Worm (Caenorhabditis elegans) whole organism, L4 larva: ENCODE data around the gene H25K10.2.
A peak's percentile ranks its signal among the peaks of the same experiment; 100 is the strongest.

ENCODE experiments used
- D1046.2 ChIP-seq: fragments of 200-800 bp; sonication (Bioruptor generic); IDR thresholded peaks from 2 replicates; pipeline ENCODE4 v1.3.6; 2022; ENCODE audit warnings: missing genetic modification characterization, missing compliant biosample characterization
- F10B5.3 ChIP-seq: sonication (generic microtip); optimal IDR thresholded peaks from 2 replicates; lab custom pipeline; 2016; ENCODE audit warnings: mild to moderate bottlenecking, missing genetic modification characterization, missing compliant biosample characterization
- R02D3.7 ChIP-seq: fragments of 150-350 bp; sonication (generic microtip); optimal IDR thresholded peaks from 3 replicates; lab custom pipeline; 2014; ENCODE audit warnings: missing biosample characterization, missing genetic modification characterization
- T26A8.4 ChIP-seq: fragments of 200-800 bp; sonication (Bioruptor generic); IDR thresholded peaks from 2 replicates; pipeline ENCODE4 v1.3.6; 2022; ENCODE audit warnings: missing genetic modification characterization, missing compliant biosample characterization
- ZK337.2 ChIP-seq: fragments of 200-800 bp; sonication (Bioruptor generic); IDR thresholded peaks from 2 replicates; pipeline ENCODE4 v1.3.6; 2022; ENCODE audit warnings: missing genetic modification reagents, missing genetic modification characterization, missing compliant biosample characterization
- ZK546.5 ChIP-seq, 2 experiments: sonication (generic microtip); optimal IDR thresholded peaks; 2 replicates each; lab custom pipeline; 2017; ENCODE audit warnings: missing biosample characterization in 2 of 2, missing genetic modification characterization in 2 of 2
- aly-2 ChIP-seq: sonication (generic microtip); optimal IDR thresholded peaks from 2 replicates; lab custom pipeline; 2018; ENCODE audit warnings: missing biosample characterization, missing genetic modification characterization
- ama-1 ChIP-seq: fragments of 150-350 bp; optimal IDR thresholded peaks from 2 replicates; lab custom pipeline; 2014; ENCODE audit warnings: inconsistent platforms, mixed read lengths
- arid-1 ChIP-seq: fragments of 200-800 bp; sonication (Bioruptor generic); conservative IDR thresholded peaks from 2 replicates; pipeline ENCODE4 v1.3.6; 2022; ENCODE audit warnings: missing genetic modification reagents, missing genetic modification characterization, missing compliant biosample characterization
- ceh-32 ChIP-seq: sonication (generic microtip); optimal IDR thresholded peaks from 2 replicates; lab custom pipeline; 2016; ENCODE audit warnings: mild to moderate bottlenecking, missing genetic modification characterization, missing compliant biosample characterization; ENCODE audit not compliant: poor library complexity
- ceh-44 ChIP-seq: fragments of 200-800 bp; sonication (Bioruptor generic); IDR thresholded peaks from 2 replicates; pipeline ENCODE4 v1.3.6; 2022; ENCODE audit warnings: missing genetic modification reagents, missing genetic modification characterization, missing compliant biosample characterization
- ceh-82 ChIP-seq: sonication (generic microtip); optimal IDR thresholded peaks from 2 replicates; lab custom pipeline; 2017; ENCODE audit warnings: missing biosample characterization, missing genetic modification characterization
- ces-1 ChIP-seq: fragments of 150-350 bp; sonication (generic microtip); optimal IDR thresholded peaks from 4 replicates; lab custom pipeline; 2014; ENCODE audit warnings: missing biosample characterization, missing genetic modification reagents, missing genetic modification characterization
- daf-16 ChIP-seq, 3 experiments: sonication (generic microtip); optimal IDR thresholded peaks; 2 replicates each; lab custom pipeline; 2016 to 2017; ENCODE audit warnings: missing genetic modification characterization in 3 of 3, missing genetic modification reagents in 3 of 3, mild to moderate bottlenecking in 2 of 3, missing compliant biosample characterization in 2 of 3, missing biosample characterization in 1 of 3, moderate library complexity in 1 of 3
- daf-8 ChIP-seq: fragments of 200-800 bp; sonication (Bioruptor generic); IDR thresholded peaks from 2 replicates; pipeline ENCODE4 v1.3.6; 2022; ENCODE audit warnings: missing genetic modification characterization, missing compliant biosample characterization
- dve-1 ChIP-seq: sonication (generic microtip); optimal IDR thresholded peaks from 2 replicates; lab custom pipeline; 2017; ENCODE audit warnings: antibody characterized with exemption, mild to moderate bottlenecking, missing genetic modification characterization, missing compliant biosample characterization; ENCODE audit not compliant: insufficient read depth
- egl-27 ChIP-seq: sonication (generic microtip); optimal IDR thresholded peaks from 3 replicates; lab custom pipeline; 2017; ENCODE audit warnings: missing biosample characterization, missing genetic modification reagents, missing genetic modification characterization
- egl-43 ChIP-seq: fragments of 200-800 bp; sonication (Bioruptor generic); IDR thresholded peaks from 2 replicates; pipeline ENCODE4 v1.3.6; 2022; ENCODE audit warnings: missing genetic modification reagents, missing genetic modification characterization, missing compliant biosample characterization
- fkh-10 ChIP-seq: fragments of 150-350 bp; optimal IDR thresholded peaks from 2 replicates; lab custom pipeline; 2014; ENCODE audit warnings: missing biosample characterization, missing genetic modification reagents, missing genetic modification characterization
- hlh-11 ChIP-seq: fragments of 200-800 bp; sonication (Bioruptor generic); optimal IDR thresholded peaks from 2 replicates; lab custom pipeline; 2018; ENCODE audit warnings: mild to moderate bottlenecking, missing genetic modification characterization, missing compliant biosample characterization
- hmg-1.1 ChIP-seq: fragments of 200-800 bp; sonication (Bioruptor generic); IDR thresholded peaks from 2 replicates; pipeline ENCODE4 v1.3.6; 2022; ENCODE audit warnings: missing genetic modification reagents, missing genetic modification characterization, missing compliant biosample characterization
- lim-7 ChIP-seq: fragments of 200-800 bp; sonication (Bioruptor generic); IDR thresholded peaks from 2 replicates; pipeline ENCODE4 v1.3.6; 2022; ENCODE audit warnings: missing genetic modification characterization, missing compliant biosample characterization
- lin-1 ChIP-seq: fragments of 200-800 bp; sonication (Bioruptor generic); IDR thresholded peaks from 2 replicates; pipeline ENCODE4 v1.3.6; 2022; ENCODE audit warnings: missing genetic modification reagents, missing genetic modification characterization, missing compliant biosample characterization
- lin-13 ChIP-seq: fragments of 150-350 bp; optimal IDR thresholded peaks from 2 replicates; lab custom pipeline; 2014; ENCODE audit warnings: missing biosample characterization, missing genetic modification reagents, missing genetic modification characterization
- lin-15B ChIP-seq: fragments of 150-350 bp; sonication (generic microtip); optimal IDR thresholded peaks from 3 replicates; lab custom pipeline; 2014; ENCODE audit warnings: missing biosample characterization, missing genetic modification characterization
- lin-38 ChIP-seq: fragments of 200-800 bp; sonication (Bioruptor generic); IDR thresholded peaks from 2 replicates; pipeline ENCODE4 v1.3.6; 2022; ENCODE audit warnings: missing genetic modification reagents, missing genetic modification characterization, missing compliant biosample characterization
- lin-39 ChIP-seq: fragments of 150-350 bp; optimal IDR thresholded peaks from 2 replicates; lab custom pipeline; 2014; ENCODE audit warnings: missing biosample characterization, missing genetic modification reagents, missing genetic modification characterization
- lir-3 ChIP-seq: sonication (generic microtip); optimal IDR thresholded peaks from 2 replicates; lab custom pipeline; 2016; ENCODE audit warnings: mild to moderate bottlenecking, missing genetic modification characterization, missing compliant biosample characterization
- mep-1 ChIP-seq: fragments of 150-350 bp; sonication (generic microtip); optimal IDR thresholded peaks from 3 replicates; lab custom pipeline; 2014; ENCODE audit warnings: missing biosample characterization, missing genetic modification characterization
- mes-2 ChIP-seq: sonication (generic microtip); optimal IDR thresholded peaks from 2 replicates; lab custom pipeline; 2016; ENCODE audit warnings: missing genotype, mild to moderate bottlenecking, missing genetic modification characterization, missing compliant biosample characterization; ENCODE audit not compliant: poor library complexity, severe bottlenecking
- nhr-10 ChIP-seq: fragments of 150-350 bp; optimal IDR thresholded peaks from 2 replicates; lab custom pipeline; 2014; ENCODE audit warnings: missing biosample characterization, missing genetic modification characterization
- nhr-25 ChIP-seq: sonication (generic microtip); optimal IDR thresholded peaks from 2 replicates; lab custom pipeline; 2017; ENCODE audit warnings: missing genetic modification characterization, mild to moderate bottlenecking, missing compliant biosample characterization, antibody characterized with exemption, moderate library complexity, borderline replicate concordance; ENCODE audit not compliant: insufficient read depth
- nhr-42 ChIP-seq: fragments of 200-800 bp; sonication (Bioruptor generic); IDR thresholded peaks from 2 replicates; pipeline ENCODE4 v1.3.6; 2022; ENCODE audit warnings: missing genetic modification characterization, missing compliant biosample characterization
- nhr-6 ChIP-seq: fragments of 150-350 bp; optimal IDR thresholded peaks from 2 replicates; lab custom pipeline; 2014; ENCODE audit warnings: missing biosample characterization, missing genetic modification characterization
- nhr-76 ChIP-seq: fragments of 150-350 bp; optimal IDR thresholded peaks from 2 replicates; lab custom pipeline; 2014; ENCODE audit warnings: missing biosample characterization, missing genetic modification characterization
- pha-4 ChIP-seq, 2 experiments: fragments of 150-350 bp in 1 of 2; fragments of 200-800 bp in 1 of 2; sonication (Bioruptor generic) in 1 of 2; IDR thresholded peaks in 1 of 2; optimal IDR thresholded peaks in 1 of 2; 2 replicates each; pipeline versions ENCODE4 v1.3.6 to Lab custom; 2014 to 2022; ENCODE audit warnings: missing genetic modification characterization in 2 of 2, missing genetic modification reagents in 2 of 2, missing biosample characterization in 1 of 2, missing compliant biosample characterization in 1 of 2
- php-3 ChIP-seq: fragments of 200-800 bp; sonication (Bioruptor generic); IDR thresholded peaks from 2 replicates; pipeline ENCODE4 v1.3.6; 2022; ENCODE audit warnings: missing genetic modification reagents, missing genetic modification characterization, missing compliant biosample characterization
- rbr-2 ChIP-seq: sonication (generic microtip); optimal IDR thresholded peaks from 2 replicates; lab custom pipeline; 2016; ENCODE audit warnings: missing genotype, missing genetic modification characterization, missing compliant biosample characterization
- sdz-12 ChIP-seq: fragments of 200-800 bp; sonication (Bioruptor generic); optimal IDR thresholded peaks from 2 replicates; lab custom pipeline; 2018; ENCODE audit warnings: mild to moderate bottlenecking, missing genetic modification characterization, missing compliant biosample characterization
- snpc-1.2 ChIP-seq: fragments of 200-800 bp; sonication (Bioruptor generic); IDR thresholded peaks from 2 replicates; pipeline ENCODE4 v1.3.6; 2022; ENCODE audit warnings: missing genetic modification reagents, missing genetic modification characterization, missing compliant biosample characterization
- spr-1 ChIP-seq: sonication (generic microtip); optimal IDR thresholded peaks from 2 replicates; lab custom pipeline; 2016; ENCODE audit warnings: mild to moderate bottlenecking, missing genetic modification characterization, missing compliant biosample characterization
- spr-3 ChIP-seq: fragments of 200-800 bp; sonication (Bioruptor generic); optimal IDR thresholded peaks from 2 replicates; lab custom pipeline; 2018; ENCODE audit warnings: mild to moderate bottlenecking, missing genetic modification characterization, missing compliant biosample characterization
- zfp-2 ChIP-seq: sonication (generic microtip); optimal IDR thresholded peaks from 2 replicates; lab custom pipeline; 2016; ENCODE audit warnings: mild to moderate bottlenecking, missing genetic modification characterization, missing compliant biosample characterization
- ztf-11 ChIP-seq: fragments of 150-350 bp; optimal IDR thresholded peaks from 2 replicates; lab custom pipeline; 2014; ENCODE audit warnings: missing biosample characterization, missing genetic modification characterization

H25K10.2 gene

ce11 chrIV:16172786-16173371, 37.9 kb downstream of the H25K10.2 start:
- TF ChIP-seq nhr-25 (tag; lab: Kevin White, UChicago) (no peak), D1046.2 (GFP tag; lab: Robert Waterston, UW) (no peak), nhr-6 (no peak), sdz-12 (GFP tag; lab: Kevin White, UChicago) (no peak), nhr-76 (tag; lab: Kevin White, UChicago) (no peak), R02D3.7 (tag; lab: Kevin White, UChicago) (no peak), ceh-82 (no peak), daf-16 (GFP tag; optimal IDR thresholded peaks at IDR 0.05; lab: Kevin White, UChicago) (no peak), daf-16 (tag; optimal IDR thresholded peaks at IDR 0.05; lab: Kevin White, UChicago) (peak; percentile 34), aly-2 (tag; lab: Kevin White, UChicago) (no peak), mes-2 (tag; lab: Kevin White, UChicago) (no peak), pha-4 (GFP tag; IDR thresholded peaks at IDR 0.05; lab: Robert Waterston, UW) (0 out of 2 replicates have a peak, but pooled peaks have one; percentile 16), pha-4 (tag; optimal IDR thresholded peaks at IDR 0.05; lab: Kevin White, UChicago) (no peak), nhr-42 (GFP tag; lab: Robert Waterston, UW) (no peak), mep-1 (tag; lab: Kevin White, UChicago) (no peak), ces-1 (GFP tag; lab: Kevin White, UChicago) (no peak), rbr-2 (tag; lab: Kevin White, UChicago) (no peak), spr-3 (GFP tag; lab: Kevin White, UChicago) (no peak), ZK337.2 (GFP tag; lab: Robert Waterston, UW) (no peak), nhr-10 (no peak), lin-39 (tag; lab: Kevin White, UChicago) (no peak), F10B5.3 (tag; lab: Kevin White, UChicago) (no peak), ama-1 (lab: Kevin White, UChicago) (peak; percentile 31), daf-8 (GFP tag; lab: Robert Waterston, UW) (no peak), dve-1 (tag; lab: Kevin White, UChicago) (peak; percentile 7), lin-13 (GFP tag; lab: Kevin White, UChicago) (no peak), fkh-10 (GFP tag; lab: Kevin White, UChicago) (no peak), ZK546.5 (tag; optimal IDR thresholded peaks at IDR 0.05; lab: Kevin White, UChicago) (no peak), zfp-2 (tag; lab: Kevin White, UChicago) (no peak), T26A8.4 (GFP tag; lab: Robert Waterston, UW) (no peak), ztf-11 (tag; lab: Kevin White, UChicago) (no peak), lir-3 (no peak), ceh-44 (no peak), egl-43 (GFP tag; lab: Robert Waterston, UW) (no peak), spr-1 (tag; lab: Kevin White, UChicago) (no peak), hlh-11 (tag; lab: Kevin White, UChicago) (no peak), lin-38 (GFP tag; lab: Robert Waterston, UW) (no peak), lin-15B (tag; lab: Kevin White, UChicago) (no peak), egl-27 (no peak), snpc-1.2 (GFP tag; lab: Robert Waterston, UW) (0 out of 2 replicates have a peak, but pooled peaks have one; percentile 40), lin-1 (GFP tag; lab: Robert Waterston, UW) (no peak), hmg-1.1 (GFP tag; lab: Robert Waterston, UW) (0 out of 2 replicates have a peak, but pooled peaks have one; percentile 18), ceh-32 (tag; lab: Kevin White, UChicago) (no peak), php-3 (GFP tag; lab: Robert Waterston, UW) (no peak), lim-7 (no peak), arid-1 (no peak)
